Worm (Caenorhabditis elegans): ENCODE measurements around the gene dhs-22.

- TF ChIP-seq nhr-237 (tag; optimal IDR thresholded peaks at IDR 0.05), result no peak
- no peak for TF ChIP-seq ama-1 (optimal IDR thresholded peaks at IDR 0.05)
- no peak for TF ChIP-seq ZK546.5 (tag; optimal IDR thresholded peaks at IDR 0.05)
- no peak for TF ChIP-seq egl-27 (tag; optimal IDR thresholded peaks at IDR 0.05)
- no peak for TF ChIP-seq ceh-16 (tag; optimal IDR thresholded peaks at IDR 0.05)
Observed at ce11 chrV:14432259-14432658, 11.0 kb upstream of the dhs-22 start, which contains the start of gene egl-1.
